Worm (Caenorhabditis elegans): ENCODE results near the gene iglr-2.

- TF ChIP-seq lin-13 (tag; optimal IDR thresholded peaks at IDR 0.05) (no peak), mep-1 (tag; optimal IDR thresholded peaks at IDR 0.05) (no peak), elt-1 (tag; optimal IDR thresholded peaks at IDR 0.05; ENCODE audit: borderline replicate concordance, insufficient read depth) (no peak), pha-4 (tag; optimal IDR thresholded peaks at IDR 0.05) (no peak)
These were observed 44.3 kb downstream of the iglr-2 start for ce11 chrIII:8286824-8287223.
